Fruit fly (Drosophila melanogaster) whole organism, pupa: ENCODE results near the gene CG6503.

Experiments used
- CG10348 ChIP-seq: fragments of 200-800 bp; sonication (Bioruptor generic); IDR thresholded peaks from 2 replicates; pipeline ENCODE4 v1.3.6; 2022; ENCODE audit warnings: missing biosample characterization, missing genetic modification characterization
- CG12605 ChIP-seq: fragments of 200-800 bp; sonication (Bioruptor generic); IDR thresholded peaks from 2 replicates; pipeline ENCODE4 v1.3.6; 2022; ENCODE audit warnings: missing biosample characterization, missing genetic modification characterization
- CG13204 ChIP-seq: fragments of 200-800 bp; sonication (Bioruptor generic); optimal IDR thresholded peaks from 2 replicates; lab custom pipeline; 2018; ENCODE audit warnings: missing biosample characterization, mild to moderate bottlenecking, missing genetic modification characterization, moderate library complexity
- CG14655 ChIP-seq: fragments of 200-800 bp; sonication (Bioruptor generic); optimal IDR thresholded peaks from 3 replicates; lab custom pipeline; 2017; ENCODE audit warnings: mild to moderate bottlenecking, missing biosample characterization, missing genetic modification reagents, missing genetic modification characterization
- CG15710 ChIP-seq: fragments of 200-800 bp; sonication (Bioruptor generic); optimal IDR thresholded peaks from 2 replicates; lab custom pipeline; 2018; ENCODE audit warnings: missing biosample characterization, mild to moderate bottlenecking, missing genetic modification characterization, moderate library complexity
- CG17806 ChIP-seq: fragments of 200-800 bp; sonication (Bioruptor generic); optimal IDR thresholded peaks from 2 replicates; lab custom pipeline; 2018; ENCODE audit warnings: missing biosample characterization, mild to moderate bottlenecking, missing genetic modification characterization, moderate library complexity
- CG32121 ChIP-seq: fragments of 200-800 bp; sonication (Bioruptor generic); IDR thresholded peaks from 2 replicates; pipeline ENCODE4 v1.3.6; 2022; ENCODE audit warnings: missing biosample characterization, missing genetic modification characterization
- CG34367 ChIP-seq: fragments of 200-800 bp; sonication (Bioruptor generic); optimal IDR thresholded peaks from 2 replicates; lab custom pipeline; 2018; ENCODE audit warnings: missing biosample characterization, mild to moderate bottlenecking, missing genetic modification characterization
- CG4496 ChIP-seq: fragments of 200-800 bp; sonication (Bioruptor generic); IDR thresholded peaks from 3 replicates; pipeline ENCODE4 v1.3.6; 2022; ENCODE audit warnings: missing biosample characterization, missing genetic modification characterization
- CG8159 ChIP-seq: fragments of 200-800 bp; sonication (Bioruptor generic); optimal IDR thresholded peaks from 3 replicates; lab custom pipeline; 2018; ENCODE audit warnings: missing biosample characterization, mild to moderate bottlenecking, missing genetic modification characterization, moderate library complexity
- CG8301 ChIP-seq: fragments of 200-800 bp; sonication (Bioruptor generic); optimal IDR thresholded peaks from 2 replicates; lab custom pipeline; 2018; ENCODE audit warnings: missing biosample characterization, mild to moderate bottlenecking, missing genetic modification characterization
- CG9948 ChIP-seq: fragments of 200-800 bp; sonication (Bioruptor generic); optimal IDR thresholded peaks from 2 replicates; lab custom pipeline; 2018; ENCODE audit warnings: missing biosample characterization, mild to moderate bottlenecking, missing genetic modification characterization, moderate library complexity
- D1 ChIP-seq: fragments of 200-800 bp; sonication (Bioruptor generic); optimal IDR thresholded peaks from 2 replicates; lab custom pipeline; 2018; ENCODE audit warnings: missing biosample characterization, mild to moderate bottlenecking, missing genetic modification characterization, moderate library complexity
- EcR ChIP-seq: fragments of 200-800 bp; sonication (Bioruptor generic); optimal IDR thresholded peaks from 3 replicates; lab custom pipeline; 2019; ENCODE audit warnings: missing biosample characterization, missing genetic modification characterization, mild to moderate bottlenecking, moderate library complexity, missing genetic modification reagents
- Ets98B ChIP-seq: fragments of 200-800 bp; sonication (Bioruptor generic); IDR thresholded peaks from 2 replicates; pipeline ENCODE4 v1.3.6; 2022; ENCODE audit warnings: missing biosample characterization, missing genetic modification characterization
- Pif1A ChIP-seq: fragments of 200-800 bp; sonication (Bioruptor generic); optimal IDR thresholded peaks from 3 replicates; lab custom pipeline; 2016; ENCODE audit warnings: missing biosample characterization, missing genetic modification characterization
- Pif1B ChIP-seq: fragments of 200-800 bp; sonication (Bioruptor generic); optimal IDR thresholded peaks from 3 replicates; lab custom pipeline; 2016; ENCODE audit warnings: missing biosample characterization, missing genetic modification characterization
- Snoo ChIP-seq: fragments of 200-800 bp; sonication (Bioruptor generic); optimal IDR thresholded peaks from 3 replicates; lab custom pipeline; 2017; ENCODE audit warnings: missing biosample characterization, mild to moderate bottlenecking, missing genetic modification characterization, inconsistent platforms
- fd96Ca ChIP-seq: fragments of 200-800 bp; sonication (Bioruptor generic); IDR thresholded peaks from 3 replicates; pipeline ENCODE4 v1.3.6; 2022; ENCODE audit warnings: missing biosample characterization, missing genetic modification characterization
- gl ChIP-seq: fragments of 200-800 bp; sonication (Bioruptor generic); optimal IDR thresholded peaks from 2 replicates; lab custom pipeline; 2018; ENCODE audit warnings: missing biosample characterization, mild to moderate bottlenecking, missing genetic modification characterization
- rn ChIP-seq: fragments of 200-800 bp; sonication (Bioruptor generic); IDR thresholded peaks from 2 replicates; pipeline ENCODE4 v1.3.6; 2022; ENCODE audit warnings: missing biosample characterization, missing genetic modification characterization

The CG6503 gene

DNA sequence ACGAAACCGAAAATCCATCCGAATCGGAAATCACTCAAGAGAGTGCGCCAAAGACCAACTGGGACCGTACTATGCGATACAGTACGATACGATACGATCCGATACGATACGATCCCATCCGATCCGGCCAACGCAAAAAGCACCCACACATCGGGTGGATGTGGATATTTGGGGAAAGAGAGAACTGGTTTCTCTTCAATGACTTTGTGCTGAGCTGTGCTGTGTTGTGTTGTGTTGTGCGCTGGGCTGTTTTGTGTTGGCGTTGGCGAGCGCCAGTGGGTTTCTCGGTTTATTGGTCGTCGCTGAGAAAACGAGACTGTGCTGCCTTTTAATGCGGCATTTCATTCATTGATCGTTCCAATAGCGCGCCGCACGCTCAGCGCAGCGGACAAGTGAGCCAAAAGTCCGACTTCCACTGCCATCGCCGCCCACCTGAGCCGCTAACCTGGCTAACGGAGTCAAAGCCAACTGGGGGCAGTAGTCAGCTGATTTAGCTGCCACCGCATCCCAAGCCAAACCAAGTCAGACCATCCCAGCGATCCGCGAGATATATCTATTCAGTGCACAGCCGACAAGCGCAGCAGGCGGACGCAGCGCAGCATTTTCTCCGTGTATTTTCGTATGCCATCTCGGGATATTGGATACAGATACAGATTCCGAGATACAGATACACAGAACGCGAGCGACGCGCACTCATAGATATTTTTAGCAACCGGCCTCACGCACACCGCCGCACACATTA lies 15.7 kb upstream of the CG6503 start, which contains the start of gene tx:
tx (plus strand) TSS at position 324 of the 742 bp plus-strand sequence.
- peak; percentile 56 for TF ChIP-seq CG13204 (GFP tag; lab: Kevin White, UChicago)
- TF ChIP-seq EcR (GFP tag; lab: Kevin White, UChicago) = no peak
- TF ChIP-seq CG15710 (tag; lab: Kevin White, UChicago) = no peak
- no peak for TF ChIP-seq CG14655 (GFP tag; lab: Kevin White, UChicago)
- TF ChIP-seq CG8159 (tag; lab: Kevin White, UChicago) = no peak
- TF ChIP-seq CG10348 (GFP tag; lab: Robert Waterston, UW) = no peak
- no peak for TF ChIP-seq CG34367 (tag; lab: Kevin White, UChicago)
- 0 out of 2 replicates have a peak, but pooled peaks have one; percentile 38 for TF ChIP-seq CG32121
- TF ChIP-seq Ets98B (GFP tag; lab: Robert Waterston, UW) = peak; percentile 9; the same call in 1 of the 2 replicates
- no peak for TF ChIP-seq CG8301
- TF ChIP-seq gl (tag; lab: Kevin White, UChicago) = no peak
- TF ChIP-seq Snoo (tag; lab: Kevin White, UChicago) = no peak
- TF ChIP-seq CG9948 (tag; lab: Kevin White, UChicago) = no peak
- TF ChIP-seq fd96Ca = no peak; the same call in 2 of the 3 replicates
- 0 out of 3 replicates have a peak, but pooled peaks have one; percentile 7 for TF ChIP-seq CG4496 (GFP tag; lab: Robert Waterston, UW)
- TF ChIP-seq rn (GFP tag; lab: Robert Waterston, UW) = no peak
- peak; percentile 10; the same call in 1 of the 2 replicates for TF ChIP-seq CG12605
- TF ChIP-seq Pif1A (GFP tag; lab: Kevin White, UChicago) = no peak
- no peak for TF ChIP-seq Pif1B (GFP tag; lab: Kevin White, UChicago)
- TF ChIP-seq D1 (tag; lab: Kevin White, UChicago) = no peak
- no peak for TF ChIP-seq CG17806 (tag; lab: Kevin White, UChicago)

DNA sequence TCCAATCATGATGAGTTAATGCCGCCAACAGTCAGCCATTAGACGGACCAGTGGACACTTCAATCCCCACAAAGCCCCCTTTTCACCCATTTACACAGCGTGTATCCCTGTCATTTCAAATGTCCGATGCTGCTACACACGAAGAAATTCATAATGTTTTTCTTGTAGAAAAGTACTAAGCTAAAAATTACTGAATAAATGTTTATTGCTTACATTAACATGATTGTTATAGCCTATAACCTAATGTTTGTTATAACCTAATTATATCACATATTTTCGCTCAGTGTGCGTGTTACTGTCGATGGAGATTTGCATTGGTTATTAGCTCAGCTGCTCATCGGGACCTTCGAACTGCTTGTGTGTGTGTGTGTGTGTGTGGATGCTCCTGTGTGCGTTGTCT lies 11.6 kb upstream of the CG6503 start:
- TF ChIP-seq CG17806 (tag; lab: Kevin White, UChicago) (peak; percentile 45), gl (tag; lab: Kevin White, UChicago) (no peak), rn (GFP tag; lab: Robert Waterston, UW) (no peak), CG8301 (peak; percentile 37), CG14655 (GFP tag; lab: Kevin White, UChicago) (peak; percentile 48), Pif1A (GFP tag; lab: Kevin White, UChicago) (peak; percentile 35), CG13204 (GFP tag; lab: Kevin White, UChicago) (no peak), Snoo (tag; lab: Kevin White, UChicago) (peak; percentile 6), CG4496 (GFP tag; lab: Robert Waterston, UW) (peak; percentile 60; the same call in 2 of the 3 replicates), CG32121 (peak; percentile 27; the same call in 1 of the 2 replicates), CG15710 (tag; lab: Kevin White, UChicago) (peak; percentile 12), Ets98B (GFP tag; lab: Robert Waterston, UW) (peak; percentile 54; the same call in 1 of the 2 replicates), CG34367 (tag; lab: Kevin White, UChicago) (peak; percentile 8), CG9948 (tag; lab: Kevin White, UChicago) (peak; percentile 34), CG8159 (tag; lab: Kevin White, UChicago) (peak; percentile 45)

DNA sequence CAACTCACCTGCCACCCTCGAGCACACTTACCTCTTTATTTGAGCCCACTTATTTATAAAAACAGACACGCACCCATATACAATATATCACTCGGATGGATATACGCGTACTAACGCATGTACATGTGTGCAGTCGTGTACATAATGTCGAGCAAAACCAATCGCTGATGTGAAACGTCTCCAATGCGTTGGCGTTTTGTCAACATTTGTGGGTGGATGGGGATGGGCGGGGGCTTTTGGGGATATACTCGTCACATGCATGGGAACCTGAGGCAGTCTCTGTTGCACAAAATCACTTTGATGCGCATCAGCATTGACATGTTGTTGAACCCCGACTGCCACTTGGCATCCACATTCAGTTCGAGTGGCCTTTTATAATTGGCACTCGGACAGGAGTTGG lies 11.1 kb upstream of the CG6503 start:
- TF ChIP-seq CG32121 (no peak), fd96Ca (no peak), CG15710 (tag; lab: Kevin White, UChicago) (no peak), CG17806 (tag; lab: Kevin White, UChicago) (no peak), Pif1A (GFP tag; lab: Kevin White, UChicago) (no peak)

DNA sequence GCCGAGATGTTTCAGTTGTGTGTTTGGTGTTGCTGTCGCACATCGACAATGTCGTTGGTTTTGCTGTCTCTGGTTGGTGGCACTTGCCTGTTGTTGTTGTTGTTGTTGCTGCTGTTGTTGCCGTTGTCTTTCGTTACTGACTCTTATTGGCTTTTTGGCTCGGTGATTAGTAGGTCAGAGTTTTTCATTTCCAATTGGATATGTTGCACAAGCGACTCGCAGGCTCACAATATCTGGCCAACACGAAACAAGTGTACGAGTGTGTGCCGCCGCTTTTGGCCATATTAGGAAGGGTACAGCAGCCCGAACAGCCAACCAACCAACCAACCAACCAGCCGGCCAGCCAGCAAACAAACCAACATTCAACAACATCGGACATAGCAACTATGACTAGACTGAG lies 8.8 kb upstream of the CG6503 start:
- no peak for TF ChIP-seq CG14655 (GFP tag; lab: Kevin White, UChicago)
- no peak for TF ChIP-seq rn (GFP tag; lab: Robert Waterston, UW)
- TF ChIP-seq CG8159 (tag; lab: Kevin White, UChicago) = no peak
- TF ChIP-seq CG34367 (tag; lab: Kevin White, UChicago) = no peak
- TF ChIP-seq CG4496 (GFP tag; lab: Robert Waterston, UW) = no peak
- no peak for TF ChIP-seq gl (tag; lab: Kevin White, UChicago)
- no peak for TF ChIP-seq CG32121
- no peak for TF ChIP-seq CG17806 (tag; lab: Kevin White, UChicago)
- no peak for TF ChIP-seq CG13204 (GFP tag; lab: Kevin White, UChicago)
- TF ChIP-seq Ets98B (GFP tag; lab: Robert Waterston, UW) = no peak
- no peak for TF ChIP-seq CG8301
- no peak for TF ChIP-seq CG9948 (tag; lab: Kevin White, UChicago)
- no peak for TF ChIP-seq fd96Ca
- TF ChIP-seq, all 21 proteins: peak for 0

DNA sequence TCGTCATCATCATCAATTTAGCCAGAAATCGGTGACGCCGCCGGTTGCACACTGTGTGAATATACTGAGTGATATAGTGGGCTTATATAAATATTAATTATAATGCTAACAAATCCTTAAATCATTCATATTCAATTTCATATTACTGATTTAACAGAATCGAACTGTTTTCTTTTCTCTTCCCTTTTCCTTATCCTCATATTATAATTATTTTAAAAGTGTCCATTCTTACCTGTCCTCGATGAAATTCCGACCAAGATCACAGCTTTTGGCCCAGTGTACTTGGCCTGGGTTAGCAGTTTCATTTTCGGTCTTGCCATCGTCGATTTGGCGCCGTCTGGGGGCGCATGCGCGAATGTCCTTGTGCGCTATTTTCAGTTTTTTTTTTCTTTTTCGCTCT lies 8.1 kb upstream of the CG6503 start:
- no peak for TF ChIP-seq Ets98B (GFP tag; lab: Robert Waterston, UW)
- TF ChIP-seq CG15710 (tag; lab: Kevin White, UChicago) = peak; percentile 14
- no peak for TF ChIP-seq CG12605
- no peak for TF ChIP-seq gl (tag; lab: Kevin White, UChicago)
- TF ChIP-seq Snoo (tag; lab: Kevin White, UChicago) = no peak
- TF ChIP-seq CG10348 (GFP tag; lab: Robert Waterston, UW) = no peak
- TF ChIP-seq CG8301 = peak; percentile 19
- TF ChIP-seq D1 (tag; lab: Kevin White, UChicago) = no peak
- no peak for TF ChIP-seq CG34367 (tag; lab: Kevin White, UChicago)
- no peak for TF ChIP-seq fd96Ca
- TF ChIP-seq CG13204 (GFP tag; lab: Kevin White, UChicago) = no peak
- no peak for TF ChIP-seq rn (GFP tag; lab: Robert Waterston, UW)
- peak; percentile 37 for TF ChIP-seq CG8159 (tag; lab: Kevin White, UChicago)
- TF ChIP-seq CG32121 = no peak
- no peak for TF ChIP-seq Pif1B (GFP tag; lab: Kevin White, UChicago)
- peak; percentile 5 for TF ChIP-seq CG17806 (tag; lab: Kevin White, UChicago)
- TF ChIP-seq CG9948 (tag; lab: Kevin White, UChicago) = peak; percentile 3
- TF ChIP-seq EcR (GFP tag; lab: Kevin White, UChicago) = no peak
- no peak for TF ChIP-seq Pif1A (GFP tag; lab: Kevin White, UChicago)
- TF ChIP-seq CG14655 (GFP tag; lab: Kevin White, UChicago) = peak; percentile 28
